Worm (Caenorhabditis elegans) whole organism, L4/young adult: ENCODE results near the gene B0507.2.

Experiments used
- dao-5 ChIP-seq: sonication (generic microtip); optimal IDR thresholded peaks from 2 replicates; lab custom pipeline; 2016; ENCODE audit warnings: missing genotype, missing genetic modification characterization, moderate library complexity, missing compliant biosample characterization
- him-1 ChIP-seq: sonication (generic microtip); optimal IDR thresholded peaks from 2 replicates; lab custom pipeline; 2016; ENCODE audit warnings: missing genotype, missing genetic modification reagents, missing genetic modification characterization, missing compliant biosample characterization

DNA sequence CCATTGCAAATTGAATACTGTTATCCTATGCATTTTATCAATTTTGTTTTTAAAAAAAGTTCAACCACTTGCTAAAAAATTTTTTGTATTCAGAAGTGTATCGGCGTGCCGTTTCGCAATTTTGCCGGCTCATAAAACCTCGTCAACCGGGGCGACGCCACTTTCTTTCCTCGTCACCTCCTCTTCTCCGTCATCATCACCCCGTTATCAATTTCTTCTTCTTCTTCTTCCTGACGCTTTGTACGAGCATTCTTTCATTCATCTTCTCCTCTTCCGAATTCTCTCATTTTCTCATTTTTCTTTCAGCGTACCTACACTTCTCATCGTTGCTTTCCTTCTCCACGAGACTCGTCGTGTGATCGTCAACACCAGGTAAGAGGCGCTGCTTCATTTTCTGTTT, 12.1 kb downstream of the B0507.2 start, which contains the start of gene sup-37:
- TF ChIP-seq him-1 (tag; lab: Kevin White, UChicago), result no peak
- no peak for TF ChIP-seq dao-5 (tag; lab: Kevin White, UChicago)
